Fruit fly (Drosophila melanogaster): ENCODE measurements around the gene CG14034.

- TF ChIP-seq CG9705 (GFP tag; optimal IDR thresholded peaks at IDR 0.05), result no peak
- no peak for TF ChIP-seq Dfd (GFP tag; optimal IDR thresholded peaks at IDR 0.05)
- no peak for TF ChIP-seq Abd-B (GFP tag; optimal IDR thresholded peaks at IDR 0.05)
- no peak for TF ChIP-seq h (GFP tag; optimal IDR thresholded peaks at IDR 0.05)
- TF ChIP-seq lola (GFP tag; optimal IDR thresholded peaks at IDR 0.05), result no peak
- TF ChIP-seq usp (GFP tag; optimal IDR thresholded peaks at IDR 0.05), result no peak
- no peak for TF ChIP-seq fru (GFP tag; optimal IDR thresholded peaks at IDR 0.05)
- TF ChIP-seq tai (GFP tag; optimal IDR thresholded peaks at IDR 0.05), result no peak
- no peak for TF ChIP-seq psq (GFP tag; optimal IDR thresholded peaks at IDR 0.05)
- no peak for TF ChIP-seq woc (GFP tag; optimal IDR thresholded peaks at IDR 0.05)
- TF ChIP-seq CrebA (GFP tag; optimal IDR thresholded peaks at IDR 0.05; ENCODE audit: borderline replicate concordance), result no peak
- TF ChIP-seq brk (GFP tag; optimal IDR thresholded peaks at IDR 0.05), result no peak
Measured at dm6 chr2L:5210946-5211345, 5.4 kb downstream of the CG14034 start.

Measured in whole organism, wandering third instar larva.